Worm (Caenorhabditis elegans) whole organism, L2 larva: ENCODE measurements around the gene K12H6.6.

ENCODE experiments used
- dmd-4 ChIP-seq: sonication (generic microtip); optimal IDR thresholded peaks from 2 replicates; lab custom pipeline; 2017; ENCODE audit warnings: missing biosample characterization, missing genetic modification characterization
- ztf-4 ChIP-seq: fragments of 150-350 bp; optimal IDR thresholded peaks from 2 replicates; lab custom pipeline; 2014; ENCODE audit warnings: missing biosample characterization, missing genetic modification characterization

DNA sequence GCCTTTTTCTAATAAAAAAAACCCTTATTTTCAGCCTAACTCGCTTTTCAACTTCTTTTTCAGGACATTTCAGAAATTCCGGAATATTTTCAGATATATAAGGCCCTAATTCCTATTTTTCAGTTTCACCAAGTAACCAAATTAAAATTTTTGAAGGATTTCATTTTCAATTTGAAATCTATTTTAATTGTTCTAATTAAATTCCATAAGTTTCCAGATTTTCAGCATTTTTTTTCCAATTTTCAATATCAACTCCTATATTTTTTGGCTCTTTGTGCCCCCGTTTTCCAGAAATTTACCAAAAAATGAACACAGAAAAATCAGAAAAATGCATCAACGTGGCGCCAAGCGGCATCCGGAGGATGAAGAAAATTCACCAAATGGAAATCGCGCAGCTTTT, 43.8 kb upstream of the K12H6.6 start, which contains the start of gene Y110A2AL.1:
- TF ChIP-seq dmd-4 (tag; lab: Kevin White, UChicago) (no peak), ztf-4 (tag; lab: Kevin White, UChicago) (no peak)
